Fruit fly (Drosophila melanogaster) whole organism, embryonic: ENCODE data around the gene CG14564.

Source experiments
- Abd-B ChIP-seq: fragments of 200-800 bp; sonication (Bioruptor generic); optimal IDR thresholded peaks from 2 replicates; lab custom pipeline; 2018; ENCODE audit warnings: missing biosample characterization, mild to moderate bottlenecking, missing genetic modification characterization, moderate library complexity
- B-H1 ChIP-seq: fragments of 200-800 bp; sonication (Bioruptor generic); IDR thresholded peaks from 3 replicates; pipeline ENCODE4 v1.3.6; 2022; ENCODE audit warnings: missing biosample characterization, missing genetic modification characterization
- CG10147 ChIP-seq: fragments of 200-800 bp; sonication (Bioruptor generic); optimal IDR thresholded peaks from 2 replicates; lab custom pipeline; 2019; ENCODE audit warnings: missing biosample characterization, mild to moderate bottlenecking, missing genetic modification characterization, moderate library complexity
- CG10462 ChIP-seq: fragments of 200-800 bp; sonication (Bioruptor generic); optimal IDR thresholded peaks from 2 replicates; lab custom pipeline; 2016; ENCODE audit warnings: missing biosample characterization, missing genetic modification characterization
- CG10959 ChIP-seq: fragments of 200-800 bp; sonication (Bioruptor generic); IDR thresholded peaks from 2 replicates; pipeline ENCODE4 v1.3.6; 2022; ENCODE audit warnings: missing biosample characterization, missing genetic modification characterization
- CG11398 ChIP-seq: fragments of 200-800 bp; sonication (Bioruptor generic); optimal IDR thresholded peaks from 2 replicates; lab custom pipeline; 2016; ENCODE audit warnings: missing biosample characterization, missing genetic modification characterization
- CG11504 ChIP-seq: fragments of 200-800 bp; sonication (Bioruptor generic); optimal IDR thresholded peaks from 3 replicates; lab custom pipeline; 2019; ENCODE audit warnings: missing biosample characterization, mild to moderate bottlenecking, missing genetic modification characterization, moderate library complexity
- CG12155 ChIP-seq: fragments of 200-800 bp; sonication (Bioruptor generic); optimal IDR thresholded peaks from 3 replicates; lab custom pipeline; 2016; ENCODE audit warnings: missing biosample characterization, missing genetic modification characterization
- CG1233 ChIP-seq: fragments of 200-800 bp; sonication (Bioruptor generic); optimal IDR thresholded peaks from 4 replicates; lab custom pipeline; 2018; ENCODE audit warnings: missing biosample characterization, mild to moderate bottlenecking, missing genetic modification characterization
- CG13894 ChIP-seq: fragments of 200-800 bp; sonication (Bioruptor generic); optimal IDR thresholded peaks from 3 replicates; lab custom pipeline; 2018; ENCODE audit warnings: missing biosample characterization, mild to moderate bottlenecking, missing genetic modification characterization, moderate library complexity
- CG14667 ChIP-seq: fragments of 200-800 bp; sonication (Bioruptor generic); IDR thresholded peaks from 2 replicates; pipeline ENCODE4 v1.3.6; 2022; ENCODE audit warnings: missing biosample characterization, missing genetic modification characterization
- CG17361 ChIP-seq: fragments of 200-800 bp; sonication (Bioruptor generic); IDR thresholded peaks from 3 replicates; pipeline ENCODE4 v1.3.6; 2022; ENCODE audit warnings: missing biosample characterization, missing genetic modification characterization
- CG17568 ChIP-seq: fragments of 200-800 bp; sonication (Bioruptor generic); optimal IDR thresholded peaks from 2 replicates; lab custom pipeline; 2018; ENCODE audit warnings: missing biosample characterization, mild to moderate bottlenecking, missing genetic modification characterization, moderate library complexity
- CG2199 ChIP-seq: fragments of 200-800 bp; sonication (Bioruptor generic); IDR thresholded peaks from 3 replicates; pipeline ENCODE4 v1.3.6; 2022; ENCODE audit warnings: missing biosample characterization, missing genetic modification characterization
- CG2712 ChIP-seq: fragments of 200-800 bp; optimal IDR thresholded peaks from 3 replicates; lab custom pipeline; 2019; ENCODE audit warnings: missing biosample characterization, mild to moderate bottlenecking, missing genetic modification characterization, moderate library complexity
- CG32772 ChIP-seq: fragments of 200-800 bp; sonication (Bioruptor generic); IDR thresholded peaks from 2 replicates; pipeline ENCODE4 v1.3.6; 2022; ENCODE audit warnings: missing biosample characterization, missing genetic modification characterization
- CG3838 ChIP-seq: fragments of 200-800 bp; sonication (Bioruptor generic); optimal IDR thresholded peaks from 3 replicates; lab custom pipeline; 2016; ENCODE audit warnings: missing biosample characterization, missing genetic modification characterization
- CG4707 ChIP-seq: fragments of 200-800 bp; sonication (Bioruptor generic); optimal IDR thresholded peaks from 2 replicates; lab custom pipeline; 2018; ENCODE audit warnings: missing biosample characterization, mild to moderate bottlenecking, missing genetic modification characterization, moderate library complexity
- CG5245 ChIP-seq: fragments of 200-800 bp; sonication (Bioruptor generic); optimal IDR thresholded peaks from 3 replicates; lab custom pipeline; 2016; ENCODE audit warnings: missing biosample characterization, missing genetic modification characterization
- CG6654 ChIP-seq: fragments of 200-800 bp; sonication (Bioruptor generic); optimal IDR thresholded peaks from 2 replicates; lab custom pipeline; 2017; ENCODE audit warnings: missing biosample characterization, mild to moderate bottlenecking, missing genetic modification characterization
- CG6854 ChIP-seq: fragments of 200-800 bp; sonication (Bioruptor generic); optimal IDR thresholded peaks from 3 replicates; lab custom pipeline; 2017; ENCODE audit warnings: missing biosample characterization, mild to moderate bottlenecking, missing genetic modification characterization
- CG7357 ChIP-seq: fragments of 200-800 bp; sonication (Bioruptor generic); IDR thresholded peaks from 3 replicates; pipeline ENCODE4 v1.3.6; 2022; ENCODE audit warnings: missing biosample characterization, missing genetic modification characterization
- CG7963 ChIP-seq: fragments of 200-800 bp; sonication (Bioruptor generic); IDR thresholded peaks from 3 replicates; pipeline ENCODE4 v1.3.6; 2022; ENCODE audit warnings: missing biosample characterization, missing genetic modification characterization; ENCODE audit not compliant: partially characterized antibody
- CG9797 ChIP-seq: fragments of 200-800 bp; sonication (Bioruptor generic); optimal IDR thresholded peaks from 3 replicates; lab custom pipeline; 2018; ENCODE audit warnings: missing biosample characterization, mild to moderate bottlenecking, missing genetic modification characterization
- Dp ChIP-seq: fragments of 200-800 bp; sonication (Bioruptor generic); optimal IDR thresholded peaks from 2 replicates; lab custom pipeline; 2018; ENCODE audit warnings: missing biosample characterization, mild to moderate bottlenecking, missing genetic modification characterization, moderate library complexity
- E2f1 ChIP-seq: fragments of 200-800 bp; sonication (Bioruptor generic); IDR thresholded peaks from 2 replicates; pipeline ENCODE4 v1.3.6; 2022; ENCODE audit warnings: missing biosample characterization, missing genetic modification characterization
- Fer2 ChIP-seq: fragments of 200-800 bp; sonication (Bioruptor generic); optimal IDR thresholded peaks from 2 replicates; lab custom pipeline; 2018; ENCODE audit warnings: missing biosample characterization, mild to moderate bottlenecking, missing genetic modification characterization, moderate library complexity
- HHEX ChIP-seq: fragments of 200-800 bp; sonication (Bioruptor generic); optimal IDR thresholded peaks from 3 replicates; lab custom pipeline; 2017; ENCODE audit warnings: missing biosample characterization, mild to moderate bottlenecking, missing genetic modification characterization, missing genetic modification reagents
- Hr51 ChIP-seq, 2 experiments: fragments of 200-800 bp; sonication (Bioruptor generic); optimal IDR thresholded peaks; 2 replicates in 1 of 2; 3 replicates in 1 of 2; lab custom pipeline; 2016 to 2018; ENCODE audit warnings: missing biosample characterization in 2 of 2, missing genetic modification characterization in 2 of 2, mild to moderate bottlenecking in 1 of 2, moderate library complexity in 1 of 2
- Nf-YC ChIP-seq: fragments of 200-800 bp; optimal IDR thresholded peaks from 3 replicates; lab custom pipeline; 2019; ENCODE audit warnings: missing biosample characterization, mild to moderate bottlenecking, missing genetic modification characterization, moderate library complexity
- Oli ChIP-seq: fragments of 200-800 bp; sonication (Bioruptor generic); optimal IDR thresholded peaks from 2 replicates; lab custom pipeline; 2018; ENCODE audit warnings: missing biosample characterization, mild to moderate bottlenecking, missing genetic modification characterization, moderate library complexity
- Opbp ChIP-seq: fragments of 200-800 bp; sonication (Bioruptor generic); IDR thresholded peaks from 3 replicates; pipeline ENCODE4 v1.3.6; 2022; ENCODE audit warnings: missing biosample characterization, missing genetic modification characterization; ENCODE audit not compliant: partially characterized antibody
- Scr ChIP-seq: fragments of 200-800 bp; sonication (Bioruptor generic); IDR thresholded peaks from 2 replicates; pipeline ENCODE4 v1.3.6; 2022; ENCODE audit warnings: missing biosample characterization, missing genetic modification characterization; ENCODE audit not compliant: partially characterized antibody
- Sry-β ChIP-seq: fragments of 200-800 bp; sonication (Bioruptor generic); optimal IDR thresholded peaks from 2 replicates; lab custom pipeline; 2018; ENCODE audit warnings: missing biosample characterization, mild to moderate bottlenecking, missing genetic modification characterization, moderate library complexity
- Stat92E ChIP-seq, 3 experiments: fragments of >200 bp in 2 of 3; fragments of 200-800 bp in 1 of 3; sonication (Bioruptor generic) in 1 of 3; optimal IDR thresholded peaks; 2 replicates each; lab custom pipeline; 2017 to 2019; ENCODE audit warnings: missing biosample characterization in 3 of 3, missing genetic modification characterization in 3 of 3, mild to moderate bottlenecking in 1 of 3, moderate library complexity in 1 of 3
- Trl ChIP-seq, 3 experiments: fragments of >200 bp in 2 of 3; fragments of 200-800 bp in 1 of 3; sonication (Bioruptor generic) in 1 of 3; optimal IDR thresholded peaks; 2 replicates in 1 of 3; 3 replicates in 2 of 3; lab custom pipeline; 2016 to 2017; ENCODE audit warnings: missing biosample characterization in 1 of 3, missing genetic modification characterization in 1 of 3
- abd-A ChIP-seq: fragments of 200-800 bp; sonication (Bioruptor generic); optimal IDR thresholded peaks from 3 replicates; lab custom pipeline; 2019; ENCODE audit warnings: missing biosample characterization, mild to moderate bottlenecking, missing genetic modification characterization, moderate library complexity
- bcd ChIP-seq: fragments of 200-800 bp; sonication (Bioruptor generic); optimal IDR thresholded peaks from 2 replicates; lab custom pipeline; 2017; ENCODE audit warnings: missing biosample characterization, mild to moderate bottlenecking, missing genetic modification characterization
- bowl ChIP-seq: fragments of 200-800 bp; sonication (Bioruptor generic); IDR thresholded peaks from 2 replicates; pipeline ENCODE4 v1.3.6; 2022; ENCODE audit warnings: missing biosample characterization, missing genetic modification characterization
- chinmo ChIP-seq: fragments of 200-800 bp; sonication (Bioruptor generic); IDR thresholded peaks from 4 replicates; pipeline ENCODE4 v1.3.6; 2022; ENCODE audit warnings: missing biosample characterization, missing genetic modification characterization; ENCODE audit not compliant: partially characterized antibody
- crol ChIP-seq: fragments of 200-800 bp; sonication (Bioruptor generic); IDR thresholded peaks from 2 replicates; pipeline ENCODE4 v1.3.6; 2022; ENCODE audit warnings: missing biosample characterization, missing genetic modification characterization
- emc ChIP-seq: fragments of 200-800 bp; sonication (Bioruptor generic); optimal IDR thresholded peaks from 2 replicates; lab custom pipeline; 2016; ENCODE audit warnings: missing biosample characterization, missing genetic modification characterization
- ewg ChIP-seq: fragments of 200-800 bp; sonication (Bioruptor generic); optimal IDR thresholded peaks from 3 replicates; lab custom pipeline; 2017; ENCODE audit warnings: mild to moderate bottlenecking, missing biosample characterization, missing genetic modification reagents, missing genetic modification characterization
- inv ChIP-seq: fragments of 200-800 bp; sonication (Bioruptor generic); IDR thresholded peaks from 2 replicates; pipeline ENCODE4 v1.3.6; 2022; ENCODE audit warnings: missing biosample characterization, missing genetic modification characterization; ENCODE audit not compliant: partially characterized antibody
- ken ChIP-seq: fragments of 200-800 bp; sonication (Bioruptor generic); IDR thresholded peaks from 3 replicates; pipeline ENCODE4 v1.3.6; 2022; ENCODE audit warnings: missing biosample characterization, missing genetic modification characterization
- nerfin-1 ChIP-seq: fragments of 200-800 bp; sonication (Bioruptor generic); optimal IDR thresholded peaks from 3 replicates; lab custom pipeline; 2019; ENCODE audit warnings: missing biosample characterization, mild to moderate bottlenecking, missing genetic modification characterization, moderate library complexity
- salm ChIP-seq: fragments of 200-800 bp; sonication (Bioruptor generic); optimal IDR thresholded peaks from 2 replicates; lab custom pipeline; 2018; ENCODE audit warnings: missing biosample characterization, mild to moderate bottlenecking, missing genetic modification characterization
- sens ChIP-seq: fragments of 200-800 bp; sonication (Bioruptor generic); peaks from one replicate; lab custom pipeline; 2016; ENCODE audit warnings: missing biosample characterization, missing genetic modification characterization
- yki ChIP-seq: fragments of >200 bp; optimal IDR thresholded peaks from 3 replicates; lab custom pipeline; 2018
- zfh1 ChIP-seq: fragments of 200-800 bp; sonication (Bioruptor generic); IDR thresholded peaks from 3 replicates; pipeline ENCODE4 v1.3.6; 2022; ENCODE audit warnings: missing biosample characterization, missing genetic modification characterization

The CG14564 gene

DNA sequence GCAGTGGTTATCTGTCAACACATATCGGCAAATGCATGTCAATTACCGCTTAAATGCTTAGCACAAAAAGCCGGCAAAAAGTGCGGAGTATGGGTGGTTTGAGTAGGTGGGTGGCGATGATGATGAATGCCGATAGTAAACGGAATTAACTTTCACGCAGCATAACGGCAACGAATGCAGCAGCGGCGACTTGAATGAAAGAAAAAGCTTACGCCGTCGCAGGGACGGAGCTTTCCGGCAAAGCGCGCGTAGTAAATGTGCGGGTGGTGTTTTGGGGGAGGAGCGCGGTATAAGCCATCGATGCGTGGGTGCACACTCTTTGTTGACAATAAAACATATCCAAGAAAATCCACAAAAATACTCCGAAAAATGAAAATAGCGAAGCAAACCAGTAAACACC lies 12.6 kb downstream of the CG14564 start, which contains the start of gene CG7370:
Gene CG7370, plus strand, starts transcription at position 301 of the 400 bp plus-strand sequence.
- no peak for TF ChIP-seq CG6654 (GFP tag; lab: Kevin White, UChicago)
- peak; percentile 10; the same call in 1 of the 4 replicates for TF ChIP-seq chinmo (GFP tag; lab: Robert Waterston, UW)
- no peak for TF ChIP-seq CG10462
- TF ChIP-seq abd-A (tag; lab: Kevin White, UChicago) = peak; percentile 4
- no peak for TF ChIP-seq bcd
- TF ChIP-seq CG10147 (GFP tag; lab: Kevin White, UChicago) = no peak
- TF ChIP-seq nerfin-1 (tag; lab: Kevin White, UChicago) = peak; percentile 15
- no peak for TF ChIP-seq Sry-β (GFP tag; lab: Kevin White, UChicago)
- TF ChIP-seq CG5245 (GFP tag; lab: Kevin White, UChicago) = no peak
- TF ChIP-seq CG2712 (tag; lab: Kevin White, UChicago) = no peak
- TF ChIP-seq crol (GFP tag; lab: Robert Waterston, UW) = peak; percentile 42; the same call in 1 of the 2 replicates
- TF ChIP-seq salm (tag; lab: Kevin White, UChicago) = no peak
- peak; percentile 74 for TF ChIP-seq CG11504 (tag; lab: Kevin White, UChicago)
- peak in 1 of 2 experiments; percentile 4 for TF ChIP-seq Trl (optimal IDR thresholded peaks at IDR 0.05; lab: Kevin White, UChicago)
- TF ChIP-seq Trl (GFP tag; optimal IDR thresholded peaks at IDR 0.05; lab: Kevin White, UChicago) = no peak
- TF ChIP-seq Stat92E (GFP tag; optimal IDR thresholded peaks at IDR 0.05; lab: Kevin White, UChicago) = no peak
- TF ChIP-seq ewg (GFP tag; lab: Kevin White, UChicago) = peak; percentile 44
- 0 out of 2 replicates have a peak, but pooled peaks have one; percentile 29 for TF ChIP-seq Scr (GFP tag; lab: Robert Waterston, UW)
- no peak for TF ChIP-seq Fer2 (tag; lab: Kevin White, UChicago)
- no peak for TF ChIP-seq yki
- TF ChIP-seq Opbp (GFP tag; lab: Robert Waterston, UW) = no peak
- no peak for TF ChIP-seq CG11398 (GFP tag; lab: Kevin White, UChicago)
- TF ChIP-seq sens (GFP tag; lab: Kevin White, UChicago) = peak; percentile 59

DNA sequence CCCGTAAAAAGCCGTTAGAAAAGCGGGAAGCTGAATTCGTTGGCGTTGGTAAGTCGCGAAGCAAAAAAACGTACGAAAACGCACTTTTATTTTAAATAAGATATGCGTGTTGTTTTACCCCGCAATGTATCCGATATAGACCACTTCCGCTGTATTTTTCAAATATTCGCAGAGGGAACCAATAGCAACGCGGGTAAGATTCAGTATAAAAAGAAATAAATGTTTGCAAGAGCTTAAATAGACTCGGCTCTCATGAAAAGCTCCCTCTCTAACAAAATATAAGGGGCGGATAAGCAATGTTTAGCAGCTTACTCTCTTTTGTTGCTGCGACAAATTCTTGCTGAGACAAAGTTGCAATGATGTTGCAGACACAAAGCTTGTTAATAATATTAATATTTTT lies 13.4 kb downstream of the CG14564 start, which contains the start of gene Syn1:
Gene Syn1, minus strand, starts transcription at position 207 of the 400 bp plus-strand sequence.
- no peak for TF ChIP-seq CG12155 (GFP tag; lab: Kevin White, UChicago)
- TF ChIP-seq zfh1 (GFP tag; lab: Robert Waterston, UW) = no peak
- no peak for TF ChIP-seq E2f1 (GFP tag; lab: Robert Waterston, UW)
- TF ChIP-seq Abd-B = no peak
- TF ChIP-seq CG1233 (GFP tag; lab: Kevin White, UChicago) = no peak
- TF ChIP-seq CG32772 (GFP tag; lab: Robert Waterston, UW) = no peak
- no peak for TF ChIP-seq CG13894 (tag; lab: Kevin White, UChicago)
- no peak for TF ChIP-seq Dp (GFP tag; lab: Kevin White, UChicago)
- TF ChIP-seq Oli (tag; lab: Kevin White, UChicago) = no peak
- no peak for TF ChIP-seq B-H1 (GFP tag; lab: Robert Waterston, UW)
- no peak for TF ChIP-seq HHEX
- TF ChIP-seq CG7963 = no peak
- no peak for TF ChIP-seq CG7357 (GFP tag; lab: Robert Waterston, UW)
- no peak for TF ChIP-seq CG17568 (GFP tag; lab: Kevin White, UChicago)
- TF ChIP-seq emc (GFP tag; lab: Kevin White, UChicago) = no peak
- TF ChIP-seq ken (GFP tag; lab: Robert Waterston, UW) = no peak
- peak; percentile 14 for TF ChIP-seq Nf-YC (tag; lab: Kevin White, UChicago)
- TF ChIP-seq CG3838 (GFP tag; lab: Kevin White, UChicago) = no peak
- TF ChIP-seq Hr51 (GFP tag; optimal IDR thresholded peaks at IDR 0.05; lab: Kevin White, UChicago) = no peak
- TF ChIP-seq CG4707 (GFP tag; lab: Kevin White, UChicago) = no peak
- TF ChIP-seq CG14667 (GFP tag; lab: Robert Waterston, UW) = no peak
- TF ChIP-seq CG17361 (GFP tag; lab: Robert Waterston, UW) = no peak
- TF ChIP-seq CG6854 (GFP tag; lab: Kevin White, UChicago) = peak; percentile 15
- TF ChIP-seq inv (GFP tag; lab: Robert Waterston, UW) = no peak
- TF ChIP-seq CG9797 (GFP tag; lab: Kevin White, UChicago) = no peak
- TF ChIP-seq CG2199 (GFP tag; lab: Robert Waterston, UW) = peak; percentile 27; the same call in 1 of the 3 replicates
- no peak for TF ChIP-seq bowl (GFP tag; lab: Robert Waterston, UW)
- no peak for TF ChIP-seq CG10959 (GFP tag; lab: Robert Waterston, UW)
